Fruit fly (Drosophila melanogaster) ovary, adult (tissue): ENCODE data around the gene AIF.

Experiments used
- CG17801 ChIP-seq: fragments of 200-800 bp; optimal IDR thresholded peaks from 2 replicates; lab custom pipeline; 2019; ENCODE audit warnings: missing biosample characterization, mild to moderate bottlenecking, missing genetic modification characterization, moderate library complexity; ENCODE audit not compliant: partially characterized antibody

The AIF gene

DNA sequence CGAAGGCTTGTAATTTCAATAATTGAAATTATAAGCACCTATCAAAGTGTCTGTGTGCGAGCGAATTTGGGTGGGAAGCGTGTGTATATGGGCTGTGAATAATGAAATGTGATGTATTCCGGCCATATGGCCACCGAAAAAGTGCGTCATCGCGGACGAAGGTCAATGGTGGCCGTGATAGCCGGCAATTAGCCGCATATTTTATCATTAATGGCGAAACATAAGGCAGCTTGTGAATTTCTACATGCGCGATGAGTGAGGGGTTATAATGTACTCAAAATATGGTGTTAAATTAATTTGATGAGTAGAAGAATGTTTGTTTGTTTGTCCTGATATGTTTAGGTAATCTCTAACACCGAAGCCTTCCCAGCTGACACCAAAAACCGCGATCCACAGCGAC, 39.9 kb downstream of the AIF start:
- TF ChIP-seq CG17801 = no peak

dm6 chr2L:2192123-2192601, 40.6 kb downstream of the AIF start, which contains the start of gene CG10874:
Gene CG10874 (minus strand): TSS chr2L:2192386.
- peak; percentile 57 for TF ChIP-seq CG17801

- peak; percentile 83 for TF ChIP-seq CG17801
These were observed 41.8 kb downstream of the AIF start for dm6 chr2L:2193357-2193780.

dm6 chr2L:2194305-2194828, 42.8 kb downstream of the AIF start:
- no peak for TF ChIP-seq CG17801

DNA sequence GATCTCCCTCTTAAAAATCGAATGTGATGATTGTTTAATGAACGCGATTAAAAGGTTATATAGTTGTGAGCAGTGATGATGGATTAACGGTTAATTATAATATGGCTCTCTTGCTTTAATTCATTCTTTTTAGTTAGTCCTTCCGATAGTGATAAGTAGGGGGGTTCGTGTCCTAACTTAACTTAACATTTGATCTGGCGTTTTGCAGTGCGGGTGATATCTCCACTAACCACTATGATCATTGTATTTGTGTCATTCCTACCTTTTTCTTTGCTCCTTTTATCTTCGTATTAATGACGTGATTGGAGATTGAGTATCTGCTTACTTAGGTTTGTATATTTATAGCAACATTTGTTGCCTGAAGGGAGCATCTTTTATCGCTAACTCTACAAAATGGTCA, 43.8 kb downstream of the AIF start:
- no peak for TF ChIP-seq CG17801

- no peak for TF ChIP-seq CG17801
These were observed 45.3 kb downstream of the AIF start for dm6 chr2L:2196590-2197474.

DNA sequence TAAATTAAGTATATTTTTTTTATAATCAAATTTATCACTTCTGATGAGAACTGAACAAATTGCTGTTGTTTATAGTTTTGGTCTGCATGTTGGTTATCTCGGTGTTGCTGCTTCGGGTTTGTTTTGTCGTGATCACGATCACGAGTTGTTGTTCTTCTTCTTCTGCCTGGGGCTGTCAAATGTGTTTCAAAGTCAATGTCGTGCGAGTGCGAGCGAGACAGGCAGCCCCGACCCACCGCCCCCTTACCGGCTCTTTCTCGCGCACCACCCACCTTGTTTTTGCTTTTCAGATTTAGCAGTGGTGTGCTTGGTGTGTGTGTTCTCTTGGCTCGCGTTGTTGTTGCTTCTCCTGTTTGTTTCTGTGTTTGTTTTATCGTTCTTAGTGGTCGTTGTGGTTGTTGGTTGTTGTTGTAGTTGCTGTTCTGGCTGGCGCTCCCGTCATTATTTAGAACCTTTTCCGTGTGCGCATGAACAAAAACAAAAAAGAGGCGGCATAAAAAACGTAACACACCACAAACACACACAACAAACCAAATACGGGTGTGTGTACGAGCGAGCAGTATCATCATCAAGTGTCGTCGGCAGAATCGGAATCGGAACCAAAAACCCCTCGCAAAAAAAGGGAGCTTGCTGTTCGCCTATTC, 46.0 kb downstream of the AIF start, which contains the start of gene COX7AL2:
COX7AL2 (minus strand) TSS at position 438 of the 644 bp plus-strand sequence.
- no peak for TF ChIP-seq CG17801

- no peak for TF ChIP-seq CG17801
These were observed 46.6 kb downstream of the AIF start for dm6 chr2L:2198119-2198494.

dm6 chr2L:2198613-2199432, 47.3 kb downstream of the AIF start:
- peak; percentile 52 for TF ChIP-seq CG17801

DNA sequence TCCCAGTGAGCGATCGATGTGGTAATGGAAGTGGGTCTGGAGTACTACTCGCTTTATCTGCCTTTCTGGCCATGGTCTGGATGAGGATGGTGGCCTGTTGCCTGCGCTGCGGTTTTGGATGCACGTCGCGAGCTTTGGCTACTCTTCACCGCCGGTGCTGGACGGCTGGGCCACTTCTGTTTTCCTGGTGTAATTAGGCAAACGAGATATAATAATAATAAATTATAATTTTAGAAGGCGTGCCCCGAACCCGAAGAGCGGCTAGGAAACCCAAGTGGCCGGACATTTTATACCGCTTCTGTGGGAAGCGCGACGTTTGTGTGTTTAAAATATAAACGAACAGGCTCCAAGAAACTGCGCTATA, 47.9 kb downstream of the AIF start:
- TF ChIP-seq CG17801 = no peak

- TF ChIP-seq CG17801 = peak; percentile 70
These were observed 48.8 kb downstream of the AIF start for dm6 chr2L:2200136-2201036.

DNA sequence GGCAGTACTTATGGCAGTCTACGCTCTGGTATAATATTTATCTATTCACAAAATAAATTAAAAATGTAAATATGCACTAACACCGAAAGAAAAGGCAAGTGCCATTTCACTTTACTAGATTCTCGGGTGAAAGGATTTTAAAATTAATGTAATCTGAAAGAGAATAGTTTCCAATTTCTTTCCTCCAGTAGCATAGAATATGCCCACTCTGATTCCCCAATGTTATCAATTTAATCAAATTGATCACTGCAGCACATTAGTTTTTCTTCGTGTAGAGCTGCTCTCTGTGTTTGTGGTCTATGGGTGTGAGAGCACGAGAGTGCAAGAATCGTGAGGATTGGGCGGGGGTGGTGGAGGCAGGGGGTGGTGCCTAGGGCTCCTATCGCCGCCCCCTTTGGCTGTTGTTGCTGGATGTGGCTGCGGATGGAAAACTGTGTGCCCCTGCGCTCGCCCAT, 49.6 kb downstream of the AIF start:
- peak; percentile 82 for TF ChIP-seq CG17801

DNA sequence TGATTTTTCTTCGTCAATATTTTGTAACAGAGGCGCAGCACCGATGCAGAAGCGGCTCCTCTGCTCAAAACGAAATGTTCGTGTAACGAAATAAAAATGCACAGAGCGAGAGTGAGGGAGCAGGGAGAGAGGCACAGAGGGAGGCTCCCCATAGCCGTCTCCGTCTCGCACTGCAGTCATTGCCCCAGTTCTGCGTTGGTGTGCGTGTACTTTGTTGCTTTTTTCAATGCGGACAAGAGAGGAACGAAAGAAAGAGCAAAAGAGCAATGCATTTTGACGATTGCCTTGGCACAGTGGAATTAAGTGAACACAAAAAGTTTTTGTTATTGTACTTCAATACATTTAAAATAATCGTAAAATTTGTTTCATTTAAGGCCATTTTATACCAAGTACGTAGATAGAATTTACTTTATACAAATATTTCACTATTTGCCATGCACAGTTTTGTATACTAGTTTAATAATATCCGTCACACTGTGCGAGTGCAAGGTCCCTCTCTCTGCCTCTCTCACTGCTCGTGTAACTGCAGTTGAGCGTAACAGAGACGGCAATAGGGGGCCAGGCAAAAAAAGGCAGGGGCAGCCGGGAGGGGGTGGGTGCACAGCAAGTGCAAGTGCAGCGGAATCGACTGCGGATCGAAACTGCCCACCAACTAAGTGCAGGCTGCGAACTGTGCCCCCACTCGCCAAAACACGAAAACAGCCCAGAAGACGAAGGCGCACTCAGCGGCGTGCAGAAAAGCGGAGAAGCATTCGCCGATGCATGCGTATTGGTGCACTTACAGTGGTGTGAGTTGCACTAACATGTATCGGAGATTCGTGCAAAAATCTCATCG, 50.7 kb downstream of the AIF start:
- TF ChIP-seq CG17801 = peak; percentile 100
